Fruit fly (Drosophila melanogaster): Measurements from ENCODE around the gene alphaTub84D.

Gene alphaTub84D

dm6 chr3R:7506314-7506988 lies 24.1 kb upstream of the alphaTub84D start:
- no peak for TF ChIP-seq psq (optimal IDR thresholded peaks at IDR 0.05)
- TF ChIP-seq Dll (optimal IDR thresholded peaks at IDR 0.05): no peak
- no peak for TF ChIP-seq usp (GFP tag; optimal IDR thresholded peaks at IDR 0.05)
- no peak for TF ChIP-seq EcR (GFP tag; optimal IDR thresholded peaks at IDR 0.05)
- no peak for TF ChIP-seq CG8478 (optimal IDR thresholded peaks at IDR 0.05)
- no peak for TF ChIP-seq pan (optimal IDR thresholded peaks at IDR 0.05)

DNA sequence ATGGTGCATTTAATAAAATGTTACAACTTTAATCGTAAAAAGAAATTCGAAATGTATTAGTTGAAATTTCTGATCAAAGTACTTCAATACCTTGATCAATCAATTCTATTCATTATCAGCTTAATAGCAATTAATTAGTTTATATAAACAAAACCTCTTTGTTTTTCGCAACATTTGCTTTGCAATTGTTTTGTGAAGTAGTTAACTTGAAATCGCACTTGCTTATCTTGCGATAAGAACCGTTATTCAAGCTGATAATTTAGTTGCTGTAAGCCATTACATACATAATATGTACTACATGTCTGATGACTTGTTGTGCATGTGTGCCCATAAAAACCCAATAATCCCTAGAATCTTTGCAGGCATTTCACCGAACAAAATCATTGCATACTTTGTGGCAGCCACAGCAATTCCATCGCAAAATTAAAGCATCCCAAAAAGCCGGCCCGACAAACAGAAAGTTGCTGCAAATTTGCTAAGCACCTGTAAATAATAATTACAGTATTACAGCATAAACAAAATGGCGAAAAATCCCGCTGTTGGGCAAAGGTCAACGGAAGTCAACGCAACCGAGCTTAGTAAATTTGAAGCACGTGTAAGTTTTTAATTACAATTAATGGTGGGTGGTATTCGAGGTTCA lies 22.2 kb upstream of the alphaTub84D start:
- no peak for TF ChIP-seq pan (optimal IDR thresholded peaks at IDR 0.05)
- no peak for TF ChIP-seq CG8478 (optimal IDR thresholded peaks at IDR 0.05)
- TF ChIP-seq Dll (optimal IDR thresholded peaks at IDR 0.05): no peak

- TF ChIP-seq EcR (GFP tag; optimal IDR thresholded peaks at IDR 0.05): no peak
- no peak for TF ChIP-seq Dll (optimal IDR thresholded peaks at IDR 0.05)
- TF ChIP-seq pan (optimal IDR thresholded peaks at IDR 0.05): no peak
- TF ChIP-seq psq (optimal IDR thresholded peaks at IDR 0.05): no peak
- no peak for TF ChIP-seq CG8478 (optimal IDR thresholded peaks at IDR 0.05)
- no peak for TF ChIP-seq usp (GFP tag; optimal IDR thresholded peaks at IDR 0.05)
Observed at dm6 chr3R:7514232-7514863, 16.2 kb upstream of the alphaTub84D start.

- no peak for TF ChIP-seq pan (optimal IDR thresholded peaks at IDR 0.05)
- no peak for TF ChIP-seq psq (optimal IDR thresholded peaks at IDR 0.05)
- TF ChIP-seq EcR (GFP tag; optimal IDR thresholded peaks at IDR 0.05): no peak
- TF ChIP-seq CG8478 (optimal IDR thresholded peaks at IDR 0.05): no peak
- TF ChIP-seq usp (GFP tag; optimal IDR thresholded peaks at IDR 0.05): no peak
- no peak for TF ChIP-seq Dll (optimal IDR thresholded peaks at IDR 0.05)
Observed at dm6 chr3R:7515599-7516069, 14.9 kb upstream of the alphaTub84D start, which contains the start of gene alpha-Est8. Gene alpha-Est8 (minus strand): TSS chr3R:7515670.

DNA sequence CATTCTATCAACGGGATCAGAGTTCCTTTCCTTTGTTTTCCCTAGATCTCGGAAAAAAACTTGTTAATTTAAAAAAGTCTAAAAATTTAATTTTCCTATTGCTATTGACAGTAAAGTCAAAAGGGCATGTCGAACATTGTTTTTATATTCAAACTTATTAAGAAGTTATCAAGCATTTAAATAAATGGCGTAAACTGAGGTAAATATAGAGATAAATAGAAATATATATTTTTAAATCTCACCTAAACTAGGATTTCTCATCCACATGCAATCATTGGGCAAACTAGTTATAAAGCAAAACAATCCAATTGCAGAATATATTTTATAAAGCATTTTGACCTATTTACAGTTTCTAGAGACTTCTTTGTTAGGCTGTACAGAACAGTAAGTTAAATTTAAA lies 11.2 kb upstream of the alphaTub84D start, which contains the start of gene Ubc84D:
TSS of gene Ubc84D (minus strand) at position 101 of the 400 bp plus-strand sequence.
- no peak for TF ChIP-seq psq (optimal IDR thresholded peaks at IDR 0.05)
- TF ChIP-seq CG8478 (optimal IDR thresholded peaks at IDR 0.05): no peak
- TF ChIP-seq usp (GFP tag; optimal IDR thresholded peaks at IDR 0.05): no peak
- no peak for TF ChIP-seq pan (optimal IDR thresholded peaks at IDR 0.05)
- no peak for TF ChIP-seq Dll (optimal IDR thresholded peaks at IDR 0.05)
- TF ChIP-seq EcR (GFP tag; optimal IDR thresholded peaks at IDR 0.05): no peak

dm6 chr3R:7522266-7522955 lies 8.1 kb upstream of the alphaTub84D start:
- TF ChIP-seq Dll (optimal IDR thresholded peaks at IDR 0.05) (no peak), pan (optimal IDR thresholded peaks at IDR 0.05) (no peak), CG8478 (optimal IDR thresholded peaks at IDR 0.05) (no peak), EcR (GFP tag; optimal IDR thresholded peaks at IDR 0.05) (no peak)

DNA sequence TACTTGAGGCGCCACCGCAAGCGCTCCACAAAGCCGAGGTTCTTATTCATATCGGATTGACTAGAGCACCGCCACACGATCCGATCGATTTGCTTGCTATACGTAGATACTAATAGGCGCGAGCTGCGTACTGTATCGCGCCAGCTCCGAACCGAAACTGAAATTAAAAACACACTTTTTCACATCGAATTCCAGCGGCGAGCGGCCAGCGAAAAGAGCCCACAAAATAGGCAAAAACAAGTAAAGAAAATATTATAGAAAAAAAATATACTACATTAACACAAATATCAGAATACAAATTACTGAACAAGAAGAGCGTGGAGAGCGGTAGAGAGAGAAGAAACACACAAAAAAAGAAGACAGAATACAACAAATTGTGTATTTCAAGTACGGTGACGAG lies 7.0 kb upstream of the alphaTub84D start, which contains the start of gene alpha-Est7:
TSS of gene alpha-Est7 (minus strand) at position 160 of the 400 bp plus-strand sequence.
- TF ChIP-seq EcR (GFP tag; optimal IDR thresholded peaks at IDR 0.05) (no peak), pan (optimal IDR thresholded peaks at IDR 0.05) (no peak), psq (optimal IDR thresholded peaks at IDR 0.05) (no peak), usp (GFP tag; optimal IDR thresholded peaks at IDR 0.05) (no peak), CG8478 (optimal IDR thresholded peaks at IDR 0.05) (no peak), Dll (optimal IDR thresholded peaks at IDR 0.05) (no peak)

DNA sequence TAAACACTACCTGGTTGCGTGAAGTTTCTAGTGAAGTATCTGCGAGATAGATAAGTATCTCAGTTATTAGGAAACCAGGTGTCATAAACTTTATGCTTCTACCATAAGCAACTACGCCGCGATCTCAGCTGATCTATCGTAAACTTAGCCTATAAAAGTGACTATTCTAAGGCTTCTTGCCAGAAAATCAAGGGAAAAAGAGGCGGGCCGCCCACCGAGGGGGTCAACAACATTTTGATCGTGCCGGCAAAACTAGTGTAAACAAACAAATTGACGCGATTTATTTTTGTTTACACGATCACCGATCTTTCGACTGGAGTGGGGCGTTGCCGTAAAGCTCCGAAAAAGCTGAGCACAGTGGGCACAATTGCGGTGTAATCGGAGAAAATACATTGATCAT lies 6.4 kb upstream of the alphaTub84D start:
- TF ChIP-seq EcR (GFP tag; optimal IDR thresholded peaks at IDR 0.05) (no peak), usp (GFP tag; optimal IDR thresholded peaks at IDR 0.05) (no peak), pan (optimal IDR thresholded peaks at IDR 0.05) (no peak), psq (optimal IDR thresholded peaks at IDR 0.05) (no peak), CG8478 (optimal IDR thresholded peaks at IDR 0.05) (no peak)

DNA sequence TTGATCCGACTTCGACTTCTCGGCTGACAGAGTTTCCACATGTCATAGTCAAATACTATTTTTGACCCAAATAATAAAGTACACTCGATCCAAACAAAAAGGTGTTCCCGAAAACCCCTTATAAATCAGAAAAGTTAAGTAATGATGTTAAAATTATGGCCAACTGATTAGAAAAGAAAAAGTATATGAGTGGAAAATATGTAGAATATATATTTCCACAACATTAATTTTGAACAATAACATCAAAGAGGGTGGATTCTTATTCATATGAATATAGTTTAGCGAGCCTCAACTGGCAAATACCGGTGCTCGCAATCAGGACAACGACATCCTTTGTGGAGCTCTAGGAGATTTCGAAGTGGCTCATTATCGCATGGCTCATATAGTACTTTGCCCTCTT lies 1.9 kb upstream of the alphaTub84D start, which contains the start of gene alpha-Est6:
TSS of gene alpha-Est6 (minus strand) at position 101 of the 400 bp plus-strand sequence.
- TF ChIP-seq usp (GFP tag; optimal IDR thresholded peaks at IDR 0.05): no peak
- no peak for TF ChIP-seq pan (optimal IDR thresholded peaks at IDR 0.05)
- TF ChIP-seq EcR (GFP tag; optimal IDR thresholded peaks at IDR 0.05): no peak
- no peak for TF ChIP-seq psq (optimal IDR thresholded peaks at IDR 0.05)
- TF ChIP-seq Dll (optimal IDR thresholded peaks at IDR 0.05): no peak

DNA sequence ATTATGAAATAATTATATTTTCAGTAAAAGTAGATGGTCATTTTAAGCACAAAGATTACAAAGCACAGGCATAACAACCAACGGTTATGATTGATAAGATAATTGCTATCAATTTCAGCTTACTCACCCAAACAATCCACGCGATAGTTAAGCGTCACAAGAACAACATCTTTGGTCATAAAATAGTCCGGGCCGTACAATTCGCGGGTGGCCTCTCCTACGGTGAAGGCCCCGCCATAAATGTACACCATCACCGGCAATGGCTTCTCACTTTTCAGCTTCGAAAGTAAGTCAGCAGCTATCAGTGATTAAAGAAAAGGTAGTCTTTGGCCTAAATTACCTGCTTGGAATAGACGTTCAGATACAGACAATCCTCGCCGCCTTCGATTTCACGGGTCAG lies 5.1 kb downstream of the alphaTub84D start:
- TF ChIP-seq CG8478 (optimal IDR thresholded peaks at IDR 0.05) (no peak), psq (optimal IDR thresholded peaks at IDR 0.05) (no peak), pan (optimal IDR thresholded peaks at IDR 0.05) (no peak), Dll (optimal IDR thresholded peaks at IDR 0.05) (no peak), usp (GFP tag; optimal IDR thresholded peaks at IDR 0.05) (no peak), EcR (GFP tag; optimal IDR thresholded peaks at IDR 0.05) (no peak)

DNA sequence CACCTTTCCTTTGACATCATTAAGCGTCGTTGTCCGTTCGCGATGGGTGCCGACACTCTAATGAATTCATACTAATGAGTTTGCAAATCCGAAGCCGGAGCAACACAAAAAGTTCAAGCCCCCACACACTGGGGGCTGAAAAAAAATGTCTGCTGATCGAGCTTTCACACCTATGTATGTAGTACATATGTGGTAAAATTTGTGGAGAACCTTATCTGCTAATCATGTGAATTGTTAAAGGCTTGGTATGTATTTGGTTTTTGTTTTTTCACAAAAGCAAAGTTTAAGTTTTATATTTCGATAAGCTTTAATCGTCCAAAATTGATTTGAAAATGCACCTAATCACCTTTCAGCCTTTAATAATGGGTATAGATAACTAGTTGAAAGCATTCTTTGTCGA lies 5.7 kb downstream of the alphaTub84D start, which contains the start of gene alpha-Est5:
TSS of gene alpha-Est5 (minus strand) at position 110 of the 400 bp plus-strand sequence.
- no peak for TF ChIP-seq Dll (optimal IDR thresholded peaks at IDR 0.05)

DNA sequence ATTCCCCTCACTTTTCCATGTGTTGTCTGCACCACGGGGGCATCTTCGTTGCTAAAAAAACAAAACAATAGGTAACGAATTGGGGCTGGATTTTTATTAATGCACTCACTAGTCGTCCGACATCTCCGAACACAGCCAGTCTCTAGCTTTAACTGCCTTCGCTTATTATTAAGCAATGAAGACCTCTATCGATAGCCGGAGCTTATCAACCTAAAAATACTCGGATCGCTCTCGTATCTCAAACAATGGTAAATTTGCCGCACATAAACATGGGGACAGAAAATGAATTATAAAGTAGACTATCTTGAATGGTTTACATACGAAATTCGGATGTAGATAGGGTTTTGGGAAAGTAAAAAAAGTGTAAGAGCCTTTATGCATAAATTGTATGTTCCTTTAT lies 7.9 kb downstream of the alphaTub84D start, which contains the start of gene alpha-Est4:
TSS of gene alpha-Est4 (minus strand) at position 181 of the 400 bp plus-strand sequence.
- no peak for TF ChIP-seq EcR (GFP tag; optimal IDR thresholded peaks at IDR 0.05)
- TF ChIP-seq Dll (optimal IDR thresholded peaks at IDR 0.05): no peak
- no peak for TF ChIP-seq pan (optimal IDR thresholded peaks at IDR 0.05)
- TF ChIP-seq usp (GFP tag; optimal IDR thresholded peaks at IDR 0.05): no peak
- TF ChIP-seq CG8478 (optimal IDR thresholded peaks at IDR 0.05): no peak
- TF ChIP-seq psq (optimal IDR thresholded peaks at IDR 0.05): no peak

All from whole organism.